Fruit fly (Drosophila melanogaster) whole organism, embryonic: Measurements from ENCODE around the gene CG42718.

Experiments
- Bgb ChIP-seq: fragments of 200-800 bp; sonication (Bioruptor generic); IDR thresholded peaks from 2 replicates; pipeline ENCODE4 v1.3.6; 2022; ENCODE audit warnings: missing biosample characterization, missing genetic modification characterization; ENCODE audit not compliant: partially characterized antibody
- Blimp-1 ChIP-seq: fragments of 200-800 bp; sonication (Bioruptor generic); optimal IDR thresholded peaks from 3 replicates; lab custom pipeline; 2018; ENCODE audit warnings: missing biosample characterization, missing genetic modification characterization, mild to moderate bottlenecking, moderate library complexity, missing genetic modification reagents
- CG12942 ChIP-seq: fragments of 200-800 bp; sonication (Bioruptor generic); optimal IDR thresholded peaks from 3 replicates; lab custom pipeline; 2016; ENCODE audit warnings: missing biosample characterization, missing genetic modification characterization
- CG17359 ChIP-seq: fragments of 200-800 bp; sonication (Bioruptor generic); optimal IDR thresholded peaks from 3 replicates; lab custom pipeline; 2018; ENCODE audit warnings: missing biosample characterization, mild to moderate bottlenecking, missing genetic modification characterization, moderate library complexity
- CG30431 ChIP-seq: fragments of 200-800 bp; sonication (Bioruptor generic); optimal IDR thresholded peaks from 2 replicates; lab custom pipeline; 2017; ENCODE audit warnings: missing biosample characterization, missing genetic modification characterization
- CG31365 ChIP-seq: fragments of 200-800 bp; sonication (Bioruptor generic); optimal IDR thresholded peaks from 2 replicates; lab custom pipeline; 2018; ENCODE audit warnings: missing biosample characterization, mild to moderate bottlenecking, missing genetic modification characterization
- CG31441 ChIP-seq: fragments of 200-800 bp; sonication (Bioruptor generic); IDR thresholded peaks from 2 replicates; pipeline ENCODE4 v1.3.6; 2022; ENCODE audit warnings: missing biosample characterization, missing genetic modification characterization
- CG33213 ChIP-seq: fragments of 200-800 bp; sonication (Bioruptor generic); optimal IDR thresholded peaks from 3 replicates; lab custom pipeline; 2016; ENCODE audit warnings: missing biosample characterization, missing genetic modification characterization
- CG4424 ChIP-seq: fragments of 200-800 bp; sonication (Bioruptor generic); optimal IDR thresholded peaks from 3 replicates; lab custom pipeline; 2016; ENCODE audit warnings: missing biosample characterization, missing genetic modification characterization
- CG4820 ChIP-seq: fragments of 200-800 bp; sonication (Bioruptor generic); optimal IDR thresholded peaks from 3 replicates; lab custom pipeline; 2016; ENCODE audit warnings: missing biosample characterization, missing genetic modification characterization
- CG6654 ChIP-seq: fragments of 200-800 bp; sonication (Bioruptor generic); optimal IDR thresholded peaks from 2 replicates; lab custom pipeline; 2017; ENCODE audit warnings: missing biosample characterization, mild to moderate bottlenecking, missing genetic modification characterization
- CG6791 ChIP-seq: fragments of 200-800 bp; sonication (Bioruptor generic); IDR thresholded peaks from 3 replicates; pipeline ENCODE4 v1.3.6; 2022; ENCODE audit warnings: missing biosample characterization, missing genetic modification characterization; ENCODE audit not compliant: partially characterized antibody
- CG8290 ChIP-seq, 3 experiments: fragments of 200-800 bp; sonication (Bioruptor generic); optimal IDR thresholded peaks; 2 replicates each; lab custom pipeline; 2016 to 2019; ENCODE audit warnings: missing biosample characterization in 3 of 3, missing genetic modification characterization in 3 of 3, mild to moderate bottlenecking in 2 of 3, moderate library complexity in 1 of 3
- CoRest ChIP-seq: fragments of 200-800 bp; sonication (Bioruptor generic); optimal IDR thresholded peaks from 3 replicates; lab custom pipeline; 2018; ENCODE audit warnings: missing biosample characterization, mild to moderate bottlenecking, missing genetic modification characterization, moderate library complexity
- Eip74EF ChIP-seq, 2 experiments: fragments of 200-800 bp in 1 of 2; fragments of >200 bp in 1 of 2; sonication (Bioruptor generic) in 1 of 2; optimal IDR thresholded peaks; 2 replicates each; lab custom pipeline; 2017 to 2019; ENCODE audit warnings: missing biosample characterization in 2 of 2, missing genetic modification characterization in 2 of 2, mild to moderate bottlenecking in 1 of 2, moderate library complexity in 1 of 2
- Ets65A ChIP-seq: fragments of 200-800 bp; sonication (Bioruptor generic); peaks from one replicate; lab custom pipeline; 2016; ENCODE audit warnings: missing biosample characterization, missing genetic modification characterization
- Hr51 ChIP-seq, 2 experiments: fragments of 200-800 bp; sonication (Bioruptor generic); optimal IDR thresholded peaks; 2 replicates in 1 of 2; 3 replicates in 1 of 2; lab custom pipeline; 2016 to 2018; ENCODE audit warnings: missing biosample characterization in 2 of 2, missing genetic modification characterization in 2 of 2, mild to moderate bottlenecking in 1 of 2, moderate library complexity in 1 of 2
- Max ChIP-seq: fragments of 200-800 bp; sonication (Bioruptor generic); optimal IDR thresholded peaks from 2 replicates; lab custom pipeline; 2016; ENCODE audit warnings: missing biosample characterization, mild to moderate bottlenecking, missing genetic modification characterization
- Nf-YA ChIP-seq: fragments of 200-800 bp; sonication (Bioruptor generic); IDR thresholded peaks from 2 replicates; pipeline ENCODE4 v1.3.6; 2022; ENCODE audit warnings: missing biosample characterization, missing genetic modification characterization
- Oli ChIP-seq: fragments of 200-800 bp; sonication (Bioruptor generic); optimal IDR thresholded peaks from 2 replicates; lab custom pipeline; 2018; ENCODE audit warnings: missing biosample characterization, mild to moderate bottlenecking, missing genetic modification characterization, moderate library complexity
- Ptx1 ChIP-seq: fragments of 200-800 bp; sonication (Bioruptor generic); IDR thresholded peaks from 2 replicates; pipeline ENCODE4 v1.3.6; 2022; ENCODE audit warnings: missing biosample characterization, missing genetic modification characterization
- Six4 ChIP-seq: fragments of 200-800 bp; sonication (Bioruptor generic); optimal IDR thresholded peaks from 2 replicates; lab custom pipeline; 2016; ENCODE audit warnings: missing biosample characterization, missing genetic modification characterization
- Sox102F ChIP-seq: fragments of 200-800 bp; sonication (Bioruptor generic); optimal IDR thresholded peaks from 2 replicates; lab custom pipeline; 2018; ENCODE audit warnings: missing biosample characterization, mild to moderate bottlenecking, missing genetic modification characterization, moderate library complexity
- Tbp ChIP-seq: fragments of >200 bp; optimal IDR thresholded peaks from 2 replicates; lab custom pipeline; 2018; ENCODE audit warnings: missing biosample characterization, missing genetic modification characterization
- Trl ChIP-seq, 3 experiments: fragments of >200 bp in 2 of 3; fragments of 200-800 bp in 1 of 3; sonication (Bioruptor generic) in 1 of 3; optimal IDR thresholded peaks; 2 replicates in 1 of 3; 3 replicates in 2 of 3; lab custom pipeline; 2016 to 2017; ENCODE audit warnings: missing biosample characterization in 1 of 3, missing genetic modification characterization in 1 of 3
- ab ChIP-seq: fragments of 200-800 bp; sonication (Bioruptor generic); optimal IDR thresholded peaks from 2 replicates; lab custom pipeline; 2016; ENCODE audit warnings: missing biosample characterization, missing genetic modification characterization
- chinmo ChIP-seq: fragments of 200-800 bp; sonication (Bioruptor generic); IDR thresholded peaks from 4 replicates; pipeline ENCODE4 v1.3.6; 2022; ENCODE audit warnings: missing biosample characterization, missing genetic modification characterization; ENCODE audit not compliant: partially characterized antibody
- ci ChIP-seq: fragments of 200-800 bp; sonication (Bioruptor generic); IDR thresholded peaks from 3 replicates; pipeline ENCODE4 v1.3.6; 2022; ENCODE audit warnings: missing biosample characterization, missing genetic modification characterization
- crc ChIP-seq: fragments of 200-800 bp; sonication (Bioruptor generic); optimal IDR thresholded peaks from 2 replicates; lab custom pipeline; 2016; ENCODE audit warnings: missing biosample characterization, missing genetic modification characterization
- dmrt99B ChIP-seq: fragments of 200-800 bp; sonication (Bioruptor generic); optimal IDR thresholded peaks from 2 replicates; lab custom pipeline; 2018; ENCODE audit warnings: missing biosample characterization, mild to moderate bottlenecking, missing genetic modification characterization, moderate library complexity
- emc ChIP-seq: fragments of 200-800 bp; sonication (Bioruptor generic); optimal IDR thresholded peaks from 2 replicates; lab custom pipeline; 2016; ENCODE audit warnings: missing biosample characterization, missing genetic modification characterization
- fd96Cb ChIP-seq: fragments of 200-800 bp; sonication (Bioruptor generic); optimal IDR thresholded peaks from 2 replicates; lab custom pipeline; 2018; ENCODE audit warnings: missing biosample characterization, mild to moderate bottlenecking, missing genetic modification characterization, moderate library complexity
- gcm2 ChIP-seq: fragments of 200-800 bp; sonication (Bioruptor generic); optimal IDR thresholded peaks from 2 replicates; lab custom pipeline; 2016; ENCODE audit warnings: missing biosample characterization, missing genetic modification characterization
- grau ChIP-seq: fragments of 200-800 bp; optimal IDR thresholded peaks from 3 replicates; lab custom pipeline; 2019; ENCODE audit warnings: missing biosample characterization, mild to moderate bottlenecking, missing genetic modification characterization, moderate library complexity
- gro ChIP-seq: fragments of 200-800 bp; sonication (Bioruptor generic); optimal IDR thresholded peaks from 2 replicates; lab custom pipeline; 2016; ENCODE audit warnings: missing biosample characterization, missing genetic modification characterization
- gsb-n ChIP-seq: fragments of 200-800 bp; sonication (Bioruptor generic); optimal IDR thresholded peaks from 3 replicates; lab custom pipeline; 2018; ENCODE audit warnings: missing biosample characterization, mild to moderate bottlenecking, missing genetic modification characterization
- hkb ChIP-seq, 2 experiments: fragments of 200-800 bp in 1 of 2; fragments of >200 bp in 1 of 2; sonication (Bioruptor generic) in 1 of 2; IDR thresholded peaks in 1 of 2; optimal IDR thresholded peaks in 1 of 2; 2 replicates each; pipeline versions ENCODE4 v1.3.6 to Lab custom; 2017 to 2022; ENCODE audit warnings: missing biosample characterization in 1 of 2, missing genetic modification characterization in 1 of 2
- lmd ChIP-seq: fragments of 200-800 bp; sonication (Bioruptor generic); IDR thresholded peaks from 2 replicates; pipeline ENCODE4 v1.3.6; 2022; ENCODE audit warnings: missing biosample characterization, missing genetic modification characterization
- nom ChIP-seq: fragments of 200-800 bp; sonication (Bioruptor generic); optimal IDR thresholded peaks from 2 replicates; lab custom pipeline; 2017; ENCODE audit warnings: missing biosample characterization, missing genetic modification characterization, mild to moderate bottlenecking, moderate library complexity, missing genetic modification reagents
- oc ChIP-seq: fragments of 200-800 bp; sonication (Bioruptor generic); optimal IDR thresholded peaks from 2 replicates; lab custom pipeline; 2018; ENCODE audit warnings: missing biosample characterization, mild to moderate bottlenecking, missing genetic modification characterization, moderate library complexity
- phol ChIP-seq: fragments of 200-800 bp; sonication (Bioruptor generic); optimal IDR thresholded peaks from 3 replicates; lab custom pipeline; 2018; ENCODE audit warnings: missing biosample characterization, mild to moderate bottlenecking, missing genetic modification characterization, moderate library complexity
- psq ChIP-seq: fragments of 200-800 bp; sonication (Bioruptor generic); optimal IDR thresholded peaks from 2 replicates; lab custom pipeline; 2017; ENCODE audit warnings: missing biosample characterization, missing genetic modification characterization
- trem ChIP-seq: fragments of 200-800 bp; optimal IDR thresholded peaks from 3 replicates; lab custom pipeline; 2019; ENCODE audit warnings: missing biosample characterization, mild to moderate bottlenecking, missing genetic modification characterization, moderate library complexity
- ttk ChIP-seq: fragments of 200-800 bp; sonication (Bioruptor generic); IDR thresholded peaks from 2 replicates; pipeline ENCODE4 v2.1.2; 2022; ENCODE audit warnings: missing biosample characterization, missing genetic modification characterization

The CG42718 gene

DNA sequence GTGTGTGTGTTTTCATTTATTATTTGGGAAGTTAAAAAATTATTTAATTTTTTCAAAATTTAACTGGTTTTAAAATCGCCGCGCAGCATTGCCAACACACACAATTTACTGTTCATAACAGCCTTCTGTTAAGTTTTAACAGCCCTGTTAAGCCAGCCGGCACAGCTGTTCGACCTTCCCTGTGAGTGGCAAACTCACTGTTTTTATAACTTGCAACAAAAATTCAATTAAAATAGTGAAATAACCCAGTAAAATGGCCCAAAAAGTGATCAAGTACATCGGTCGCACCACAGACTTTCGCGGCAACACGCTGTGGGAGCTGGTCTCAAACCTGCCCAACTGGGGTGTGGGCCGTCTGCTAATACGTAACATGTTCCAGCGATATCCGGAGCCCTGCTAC lies 26.8 kb upstream of the CG42718 start, which contains the start of gene mRpS34 (continued):
- TF ChIP-seq Trl (optimal IDR thresholded peaks at IDR 0.05; lab: Kevin White, UChicago) (no peak), Trl (GFP tag; optimal IDR thresholded peaks at IDR 0.05; lab: Kevin White, UChicago) (no peak), CG4820 (GFP tag; lab: Kevin White, UChicago) (no peak), CG6791 (GFP tag; lab: Robert Waterston, UW) (peak; percentile 23; the same call in 1 of the 3 replicates), CG12942 (GFP tag; lab: Kevin White, UChicago) (no peak), gcm2 (GFP tag; lab: Kevin White, UChicago) (no peak)

DNA sequence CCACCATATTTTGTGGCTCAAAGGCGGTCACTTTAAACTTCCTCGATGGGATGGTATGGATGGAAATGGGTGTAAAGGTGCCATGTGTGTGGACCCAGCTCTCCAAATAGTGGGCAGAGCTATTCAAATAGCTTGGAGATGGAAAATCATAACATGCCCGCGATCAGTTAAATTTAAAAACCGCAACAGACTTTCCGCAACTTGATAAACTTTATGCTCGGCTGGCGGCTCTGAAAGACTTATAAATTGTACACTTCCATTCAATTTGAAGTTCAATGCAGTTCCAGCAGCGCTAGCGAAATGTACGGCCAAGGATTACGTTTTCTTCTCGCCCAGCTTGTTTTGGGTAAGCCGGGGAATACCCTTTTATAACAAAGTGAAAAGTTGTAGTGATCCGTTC lies 25.0 kb upstream of the CG42718 start, which contains the start of gene CG33257:
TSS of gene CG33257 (plus strand) at position 301 of the 400 bp plus-strand sequence.
- TF ChIP-seq Oli (tag; lab: Kevin White, UChicago) (no peak), grau (tag; lab: Kevin White, UChicago) (no peak), Tbp (GFP tag; lab: Kevin White, UChicago) (no peak), emc (GFP tag; lab: Kevin White, UChicago) (no peak), Nf-YA (GFP tag; lab: Robert Waterston, UW) (no peak), crc (GFP tag; lab: Kevin White, UChicago) (no peak), CG33213 (no peak), ab (GFP tag; lab: Kevin White, UChicago) (no peak), Hr51 (GFP tag; optimal IDR thresholded peaks at IDR 0.05; lab: Kevin White, UChicago) (no peak), CG31365 (tag; lab: Kevin White, UChicago) (no peak), CG6654 (GFP tag; lab: Kevin White, UChicago) (no peak), gro (GFP tag; lab: Kevin White, UChicago) (no peak), psq (GFP tag; lab: Kevin White, UChicago) (no peak), CG8290 (GFP tag; optimal IDR thresholded peaks at IDR 0.05; lab: Kevin White, UChicago) (no peak), CG8290 (tag; optimal IDR thresholded peaks at IDR 0.05; lab: Kevin White, UChicago) (no peak), gsb-n (tag; lab: Kevin White, UChicago) (no peak)
- TF ChIP-seq, all 482 proteins: peak for 0

DNA sequence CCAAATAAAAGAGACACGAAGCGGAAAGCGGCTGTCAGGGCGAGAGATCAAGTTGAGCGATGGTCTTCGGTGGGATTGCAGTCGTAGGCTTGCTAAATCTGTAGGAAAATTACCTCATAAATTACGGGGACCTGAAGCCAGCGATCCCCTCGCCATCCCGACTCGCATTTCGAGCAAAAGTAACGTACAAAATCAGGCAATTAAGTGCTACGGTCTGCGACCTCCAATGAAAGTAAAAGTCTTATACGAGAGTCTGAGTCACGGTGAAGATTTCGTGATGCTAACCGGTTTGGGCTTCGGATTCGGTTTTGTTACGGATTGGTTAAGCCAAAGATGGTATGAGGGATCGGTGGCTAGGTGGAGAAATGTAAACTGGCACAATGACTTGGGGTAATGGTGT lies 18.8 kb upstream of the CG42718 start:
- TF ChIP-seq oc (tag; lab: Kevin White, UChicago), result peak; percentile 16
- TF ChIP-seq chinmo (GFP tag; lab: Robert Waterston, UW), result no peak
- no peak for TF ChIP-seq CG4424 (GFP tag; lab: Kevin White, UChicago)
- peak; percentile 98 for TF ChIP-seq Blimp-1
- TF ChIP-seq Bgb (GFP tag; lab: Robert Waterston, UW), result no peak
- no peak for TF ChIP-seq Max

DNA sequence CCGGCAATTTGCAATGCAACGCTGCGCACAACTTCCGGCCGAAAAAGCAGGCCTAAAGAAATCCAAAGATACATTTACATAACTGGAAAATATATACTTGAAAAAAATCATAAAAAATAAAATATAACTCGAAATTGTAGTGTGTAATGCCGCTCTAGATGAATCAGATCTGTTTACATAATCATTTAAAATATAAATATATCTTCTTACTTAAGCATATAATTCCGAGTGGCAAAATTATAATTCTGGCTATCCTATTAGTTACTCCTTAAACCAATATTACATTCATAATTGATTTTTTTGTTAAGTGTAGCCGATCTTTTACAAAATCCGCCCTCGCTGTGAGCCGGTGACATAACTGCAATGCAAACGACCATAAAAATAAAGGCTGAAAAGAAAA lies 18.4 kb upstream of the CG42718 start:
- TF ChIP-seq CG17359 (tag; lab: Kevin White, UChicago) (peak; percentile 40), CG31441 (GFP tag; lab: Robert Waterston, UW) (peak; percentile 42; the same call in 1 of the 2 replicates), trem (tag; lab: Kevin White, UChicago) (no peak), Ets65A (GFP tag; lab: Kevin White, UChicago) (peak; percentile 57), dmrt99B (tag; lab: Kevin White, UChicago) (peak; percentile 57), Six4 (GFP tag; lab: Kevin White, UChicago) (no peak), Eip74EF (GFP tag; optimal IDR thresholded peaks at IDR 0.05; lab: Kevin White, UChicago) (no peak), phol (tag; lab: Kevin White, UChicago) (peak; percentile 18), lmd (GFP tag; lab: Robert Waterston, UW) (no peak), Ptx1 (peak; percentile 37; the same call in 1 of the 2 replicates), hkb (optimal IDR thresholded peaks at IDR 0.05; lab: Kevin White, UChicago) (no peak), hkb (GFP tag; IDR thresholded peaks at IDR 0.05; lab: Robert Waterston, UW) (peak; percentile 53), ttk (GFP tag; lab: Robert Waterston, UW) (0 out of 2 replicates have a peak, but pooled peaks have one; percentile 25), Sox102F (GFP tag; lab: Kevin White, UChicago) (peak; percentile 59), CoRest (peak; percentile 2), ci (GFP tag; lab: Robert Waterston, UW) (0 out of 3 replicates have a peak, but pooled peaks have one; percentile 9), nom (GFP tag; lab: Kevin White, UChicago) (no peak), CG30431 (GFP tag; lab: Kevin White, UChicago) (no peak), Oli (tag; lab: Kevin White, UChicago) (peak; percentile 9), fd96Cb (tag; lab: Kevin White, UChicago) (peak; percentile 0)
